Worm (Caenorhabditis elegans) whole organism, L2 larva: Measurements from ENCODE around the gene gphr-2.

Experiments used
- C34F6.9 ChIP-seq: fragments of 150-350 bp; optimal IDR thresholded peaks from 2 replicates; lab custom pipeline; 2014; ENCODE audit warnings: missing biosample characterization, missing genetic modification characterization
- F13H6.1 ChIP-seq: sonication (generic microtip); optimal IDR thresholded peaks from 2 replicates; lab custom pipeline; 2016; ENCODE audit warnings: missing genetic modification characterization, missing compliant biosample characterization
- R02D3.7 ChIP-seq: fragments of 150-350 bp; optimal IDR thresholded peaks from 2 replicates; lab custom pipeline; 2014; ENCODE audit warnings: missing biosample characterization, missing genetic modification characterization
- Y55F3AM.14 ChIP-seq: fragments of 200-800 bp; sonication (Bioruptor generic); optimal IDR thresholded peaks from 2 replicates; lab custom pipeline; 2018; ENCODE audit warnings: mild to moderate bottlenecking, missing genetic modification characterization, missing compliant biosample characterization
- ZK546.5 ChIP-seq: sonication (generic microtip); optimal IDR thresholded peaks from 2 replicates; lab custom pipeline; 2017; ENCODE audit warnings: missing biosample characterization, missing genetic modification characterization
- alr-1 ChIP-seq: fragments of 150-350 bp; optimal IDR thresholded peaks from 2 replicates; lab custom pipeline; 2014; ENCODE audit warnings: missing biosample characterization, missing genetic modification characterization
- aly-2 ChIP-seq: fragments of 150-350 bp; optimal IDR thresholded peaks from 2 replicates; lab custom pipeline; 2014; ENCODE audit warnings: missing biosample characterization, missing genetic modification characterization
- ama-1 ChIP-seq: fragments of 150-350 bp; optimal IDR thresholded peaks from 2 replicates; lab custom pipeline; 2018; ENCODE audit warnings: inconsistent platforms
- blmp-1 ChIP-seq: sonication (generic microtip); optimal IDR thresholded peaks from 2 replicates; lab custom pipeline; 2017; ENCODE audit warnings: missing genetic modification characterization, mild to moderate bottlenecking, missing compliant biosample characterization, antibody characterized with exemption, moderate library complexity; ENCODE audit not compliant: insufficient read depth
- ceh-16 ChIP-seq: fragments of 150-350 bp; optimal IDR thresholded peaks from 2 replicates; lab custom pipeline; 2014; ENCODE audit warnings: missing biosample characterization, missing genetic modification characterization
- ceh-82 ChIP-seq: fragments of 150-350 bp; optimal IDR thresholded peaks from 2 replicates; lab custom pipeline; 2014; ENCODE audit warnings: missing biosample characterization, missing genetic modification characterization
- crh-2 ChIP-seq: sonication (generic microtip); optimal IDR thresholded peaks from 2 replicates; lab custom pipeline; 2017; ENCODE audit warnings: missing biosample characterization, missing genetic modification characterization
- dmd-4 ChIP-seq: sonication (generic microtip); optimal IDR thresholded peaks from 2 replicates; lab custom pipeline; 2017; ENCODE audit warnings: missing biosample characterization, missing genetic modification characterization
- egl-27 ChIP-seq: sonication (generic microtip); optimal IDR thresholded peaks from 3 replicates; lab custom pipeline; 2017; ENCODE audit warnings: missing biosample characterization, missing genetic modification reagents, missing genetic modification characterization
- elt-1 ChIP-seq: fragments of 150-350 bp; optimal IDR thresholded peaks from 2 replicates; lab custom pipeline; 2014; ENCODE audit warnings: missing biosample characterization, missing genetic modification characterization
- elt-3 ChIP-seq: sonication (generic microtip); optimal IDR thresholded peaks from 2 replicates; lab custom pipeline; 2017; ENCODE audit warnings: missing biosample characterization, missing genetic modification characterization
- fos-1 ChIP-seq: fragments of 150-350 bp; optimal IDR thresholded peaks from 2 replicates; lab custom pipeline; 2014; ENCODE audit warnings: missing biosample characterization, missing genetic modification characterization
- gmeb-1 ChIP-seq: fragments of 150-350 bp; optimal IDR thresholded peaks from 2 replicates; lab custom pipeline; 2014; ENCODE audit warnings: missing biosample characterization, missing genetic modification characterization
- lin-11 ChIP-seq: fragments of 150-350 bp; sonication (generic microtip); optimal IDR thresholded peaks from 2 replicates; lab custom pipeline; 2014; ENCODE audit warnings: missing biosample characterization, missing genetic modification characterization, inconsistent platforms, mixed read lengths
- lin-13 ChIP-seq: fragments of 150-350 bp; optimal IDR thresholded peaks from 2 replicates; lab custom pipeline; 2014; ENCODE audit warnings: missing biosample characterization, missing genetic modification reagents, missing genetic modification characterization
- lin-39 ChIP-seq: fragments of 150-350 bp; optimal IDR thresholded peaks from 2 replicates; lab custom pipeline; 2014; ENCODE audit warnings: missing biosample characterization, missing genetic modification reagents, missing genetic modification characterization
- lsy-2 ChIP-seq, 2 experiments: fragments of 150-350 bp in 1 of 2; sonication (generic microtip) in 1 of 2; optimal IDR thresholded peaks; 2 replicates each; lab custom pipeline; 2014 to 2017; ENCODE audit warnings: missing biosample characterization in 2 of 2, missing genetic modification characterization in 2 of 2
- mab-5 ChIP-seq: fragments of 150-350 bp; optimal IDR thresholded peaks from 2 replicates; lab custom pipeline; 2014; ENCODE audit warnings: missing biosample characterization, missing genetic modification characterization
- mbf-1 ChIP-seq: sonication (generic microtip); optimal IDR thresholded peaks from 2 replicates; lab custom pipeline; 2017; ENCODE audit warnings: missing biosample characterization, missing genetic modification characterization
- mdl-1 ChIP-seq, 2 experiments: fragments of 150-350 bp in 1 of 2; sonication (generic microtip) in 1 of 2; optimal IDR thresholded peaks; 2 replicates each; lab custom pipeline; 2017; ENCODE audit warnings: missing biosample characterization in 2 of 2, missing genetic modification characterization in 2 of 2
- nhr-10 ChIP-seq: sonication (generic microtip); optimal IDR thresholded peaks from 2 replicates; lab custom pipeline; 2017; ENCODE audit warnings: missing biosample characterization, missing genetic modification characterization
- nhr-11 ChIP-seq: fragments of 150-350 bp; optimal IDR thresholded peaks from 2 replicates; lab custom pipeline; 2014; ENCODE audit warnings: missing biosample characterization, missing genetic modification characterization
- nhr-12 ChIP-seq: fragments of 150-350 bp; optimal IDR thresholded peaks from 2 replicates; lab custom pipeline; 2014; ENCODE audit warnings: missing biosample characterization, missing genetic modification characterization
- nhr-129 ChIP-seq: fragments of 150-350 bp; optimal IDR thresholded peaks from 2 replicates; lab custom pipeline; 2014; ENCODE audit warnings: missing biosample characterization, missing genetic modification characterization
- nhr-21 ChIP-seq: fragments of 150-350 bp; optimal IDR thresholded peaks from 2 replicates; lab custom pipeline; 2014; ENCODE audit warnings: missing biosample characterization, missing genetic modification characterization
- nhr-23 ChIP-seq: fragments of 150-350 bp; optimal IDR thresholded peaks from 2 replicates; lab custom pipeline; 2014; ENCODE audit warnings: missing biosample characterization, missing genetic modification reagents, missing genetic modification characterization
- nhr-237 ChIP-seq: fragments of 150-350 bp; optimal IDR thresholded peaks from 2 replicates; lab custom pipeline; 2014; ENCODE audit warnings: missing biosample characterization, missing genetic modification characterization
- nhr-25 ChIP-seq: fragments of 150-350 bp; sonication (generic microtip); optimal IDR thresholded peaks from 3 replicates; lab custom pipeline; 2014; ENCODE audit warnings: missing biosample characterization, missing genetic modification characterization
- nhr-6 ChIP-seq: fragments of 150-350 bp; optimal IDR thresholded peaks from 2 replicates; lab custom pipeline; 2014; ENCODE audit warnings: missing biosample characterization, missing genetic modification characterization
- nhr-77 ChIP-seq: fragments of 150-350 bp; optimal IDR thresholded peaks from 2 replicates; lab custom pipeline; 2014; ENCODE audit warnings: missing biosample characterization, missing genetic modification characterization
- peb-1 ChIP-seq: fragments of 150-350 bp; optimal IDR thresholded peaks from 2 replicates; lab custom pipeline; 2014; ENCODE audit warnings: missing biosample characterization, missing genetic modification characterization
- sem-4 ChIP-seq: fragments of 150-350 bp; optimal IDR thresholded peaks from 2 replicates; lab custom pipeline; 2014; ENCODE audit warnings: missing biosample characterization, missing genetic modification reagents, missing genetic modification characterization
- skn-1 ChIP-seq: sonication (generic microtip); optimal IDR thresholded peaks from 2 replicates; lab custom pipeline; 2017; ENCODE audit warnings: missing biosample characterization, missing genetic modification characterization
- sma-3 ChIP-seq: sonication (generic microtip); optimal IDR thresholded peaks from 2 replicates; lab custom pipeline; 2016; ENCODE audit warnings: missing genetic modification reagents, missing genetic modification characterization, missing compliant biosample characterization
- sma-9 ChIP-seq, 2 experiments: fragments of 150-350 bp in 1 of 2; sonication (generic microtip) in 1 of 2; optimal IDR thresholded peaks; 2 replicates each; lab custom pipeline; 2014 to 2016; ENCODE audit warnings: missing genetic modification characterization in 2 of 2, mild to moderate bottlenecking in 1 of 2, missing biosample characterization in 1 of 2, missing compliant biosample characterization in 1 of 2, missing genetic modification reagents in 1 of 2, moderate library complexity in 1 of 2
- snpc-4 ChIP-seq: fragments of 150-350 bp; optimal IDR thresholded peaks from 2 replicates; lab custom pipeline; 2014; ENCODE audit warnings: missing biosample characterization, missing genetic modification characterization
- unc-39 ChIP-seq: fragments of 150-350 bp; optimal IDR thresholded peaks from 2 replicates; lab custom pipeline; 2014; ENCODE audit warnings: missing biosample characterization, missing genetic modification characterization
- unc-55 ChIP-seq: fragments of 150-350 bp; sonication (generic microtip); optimal IDR thresholded peaks from 3 replicates; lab custom pipeline; 2014; ENCODE audit warnings: missing biosample characterization, missing genetic modification reagents, missing genetic modification characterization
- unc-62 ChIP-seq: fragments of 150-350 bp; optimal IDR thresholded peaks from 2 replicates; lab custom pipeline; 2014; ENCODE audit warnings: missing biosample characterization, missing genetic modification reagents, missing genetic modification characterization
- zag-1 ChIP-seq: fragments of 150-350 bp; optimal IDR thresholded peaks from 2 replicates; lab custom pipeline; 2014; ENCODE audit warnings: missing biosample characterization, missing genetic modification characterization
- ztf-1 ChIP-seq: fragments of 200-800 bp; sonication (Bioruptor generic); conservative IDR thresholded peaks from 2 replicates; pipeline ENCODE4 v1.3.6; 2022; ENCODE audit warnings: missing genetic modification characterization, missing compliant biosample characterization
- ztf-11 ChIP-seq: sonication (generic microtip); optimal IDR thresholded peaks from 2 replicates; lab custom pipeline; 2017; ENCODE audit warnings: missing biosample characterization, missing genetic modification characterization
- ztf-4 ChIP-seq: fragments of 150-350 bp; optimal IDR thresholded peaks from 2 replicates; lab custom pipeline; 2014; ENCODE audit warnings: missing biosample characterization, missing genetic modification characterization

The gphr-2 gene

ce11 chrX:14313627-14314026 is 6.1 kb upstream of the gphr-2 start, which contains the start of gene prx-1:
TSS of gene prx-1 (plus strand) at chrX:14313927.
- TF ChIP-seq sma-9 (GFP tag; optimal IDR thresholded peaks at IDR 0.05; lab: Kevin White, UChicago) (no peak), sma-9 (tag; optimal IDR thresholded peaks at IDR 0.05; lab: Kevin White, UChicago) (no peak), nhr-237 (tag; lab: Kevin White, UChicago) (no peak), lsy-2 (tag; optimal IDR thresholded peaks at IDR 0.05; lab: Kevin White, UChicago) (no peak), crh-2 (tag; lab: Kevin White, UChicago) (peak; percentile 4), nhr-10 (no peak), mdl-1 (tag; optimal IDR thresholded peaks at IDR 0.05; lab: Kevin White, UChicago) (no peak), fos-1 (peak; percentile 32)

- TF ChIP-seq ceh-82 (tag; lab: Kevin White, UChicago) (peak; percentile 35), snpc-4 (tag; lab: Kevin White, UChicago) (peak; percentile 69), nhr-77 (tag; lab: Kevin White, UChicago) (no peak), C34F6.9 (tag; lab: Kevin White, UChicago) (peak; percentile 82), nhr-10 (no peak), elt-3 (tag; lab: Kevin White, UChicago) (no peak), sma-9 (GFP tag; optimal IDR thresholded peaks at IDR 0.05; lab: Kevin White, UChicago) (peak; percentile 86), sma-9 (tag; optimal IDR thresholded peaks at IDR 0.05; lab: Kevin White, UChicago) (no peak), mab-5 (tag; lab: Kevin White, UChicago) (peak; percentile 6), sma-3 (peak; percentile 54), nhr-21 (tag; lab: Kevin White, UChicago) (peak; percentile 69), lsy-2 (tag; optimal IDR thresholded peaks at IDR 0.05; lab: Kevin White, UChicago) (peak; percentile 76 to 95), gmeb-1 (tag; lab: Kevin White, UChicago) (peak; percentile 42), nhr-23 (tag; lab: Kevin White, UChicago) (no peak), elt-1 (tag; lab: Kevin White, UChicago) (no peak), nhr-11 (tag; lab: Kevin White, UChicago) (no peak), crh-2 (tag; lab: Kevin White, UChicago) (peak; percentile 55), aly-2 (tag; lab: Kevin White, UChicago) (no peak), F13H6.1 (tag; lab: Kevin White, UChicago) (peak; percentile 86), mdl-1 (tag; optimal IDR thresholded peaks at IDR 0.05; lab: Kevin White, UChicago) (peak; percentile 35 to 42), mbf-1 (tag; lab: Kevin White, UChicago) (no peak), unc-55 (peak; percentile 81), ama-1 (lab: Kevin White, UChicago) (no peak), R02D3.7 (tag; lab: Kevin White, UChicago) (no peak), lin-39 (tag; lab: Kevin White, UChicago) (no peak), lin-13 (GFP tag; lab: Kevin White, UChicago) (peak; percentile 95), lin-11 (tag; lab: Kevin White, UChicago) (peak; percentile 58), fos-1 (peak; percentile 89), alr-1 (tag; lab: Kevin White, UChicago) (no peak), ztf-4 (tag; lab: Kevin White, UChicago) (peak; percentile 48), sem-4 (tag; lab: Kevin White, UChicago) (peak; percentile 78), nhr-25 (peak; percentile 77), skn-1 (tag; lab: Kevin White, UChicago) (peak; percentile 59), ztf-11 (tag; lab: Kevin White, UChicago) (no peak), dmd-4 (tag; lab: Kevin White, UChicago) (no peak), unc-62 (GFP tag; lab: Kevin White, UChicago) (no peak), zag-1 (tag; lab: Kevin White, UChicago) (peak; percentile 49), ceh-16 (tag; lab: Kevin White, UChicago) (peak; percentile 70), ZK546.5 (tag; lab: Kevin White, UChicago) (no peak), nhr-237 (tag; lab: Kevin White, UChicago) (no peak), nhr-12 (tag; lab: Kevin White, UChicago) (no peak), blmp-1 (tag; lab: Kevin White, UChicago) (peak; percentile 22), egl-27 (peak; percentile 58), nhr-6 (peak; percentile 70), peb-1 (tag; lab: Kevin White, UChicago) (no peak), ztf-1 (no peak), nhr-129 (tag; lab: Kevin White, UChicago) (peak; percentile 82), unc-39 (no peak), Y55F3AM.14 (GFP tag; lab: Kevin White, UChicago) (no peak)
Measured at ce11 chrX:14312416-14312815, 4.8 kb upstream of the gphr-2 start.
